Worm (Caenorhabditis elegans): ENCODE results near the gene srt-33.

Gene srt-33

DNA sequence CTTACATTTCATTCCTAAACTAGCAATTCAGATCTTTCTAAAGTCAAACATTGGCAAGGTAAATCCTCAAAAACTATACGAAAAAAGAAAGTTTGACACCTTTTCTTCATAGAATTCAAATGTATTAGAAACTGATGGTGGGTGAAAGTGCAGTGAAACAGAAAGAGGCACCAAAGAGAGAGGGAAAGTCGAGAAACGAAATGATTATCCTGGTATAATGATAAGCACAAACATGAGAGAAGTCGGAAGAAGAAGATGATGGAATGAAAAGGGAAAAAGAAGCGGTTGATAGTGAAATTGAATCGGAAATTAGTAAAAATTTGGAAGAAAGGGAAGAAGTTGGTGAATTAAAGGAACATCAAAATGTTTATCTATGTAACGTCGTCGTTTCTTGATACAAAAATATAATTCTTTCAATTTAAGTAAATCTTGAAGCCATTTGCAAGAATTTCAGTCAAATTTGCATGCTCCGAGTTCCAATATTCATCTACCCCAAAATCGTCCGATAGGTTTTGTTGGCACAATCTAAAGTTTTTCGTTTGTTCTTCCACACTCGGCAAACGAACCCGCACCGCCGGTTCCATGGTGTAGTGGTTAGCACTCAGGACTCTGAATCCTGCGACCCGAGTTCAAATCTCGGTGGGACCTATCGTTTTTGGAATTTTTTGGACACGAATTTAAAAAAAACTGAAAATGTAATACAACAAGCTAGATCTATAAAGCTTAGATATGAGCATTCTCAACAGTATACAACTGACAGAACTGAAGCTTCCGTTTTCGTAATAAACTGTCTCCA is 48.7 kb downstream of the srt-33 start:
- TF ChIP-seq lsy-12 (tag; optimal IDR thresholded peaks at IDR 0.05) (no peak), egl-5 (tag; optimal IDR thresholded peaks at IDR 0.05) (no peak), nhr-11 (tag; optimal IDR thresholded peaks at IDR 0.05) (no peak), nhr-77 (tag; optimal IDR thresholded peaks at IDR 0.05) (no peak), elt-1 (tag; optimal IDR thresholded peaks at IDR 0.05) (no peak), ZK546.5 (tag; optimal IDR thresholded peaks at IDR 0.05) (no peak), nhr-28 (tag; optimal IDR thresholded peaks at IDR 0.05) (no peak), nfya-1 (tag; optimal IDR thresholded peaks at IDR 0.05; ENCODE audit: insufficient read depth) (no peak), pqm-1 (tag; optimal IDR thresholded peaks at IDR 0.05) (no peak), elt-3 (tag; optimal IDR thresholded peaks at IDR 0.05) (no peak), ceh-82 (tag; optimal IDR thresholded peaks at IDR 0.05) (no peak), ceh-16 (tag; optimal IDR thresholded peaks at IDR 0.05) (no peak), daf-12 (tag; optimal IDR thresholded peaks at IDR 0.05) (no peak), fkh-10 (GFP tag; optimal IDR thresholded peaks at IDR 0.05) (no peak), nhr-12 (tag; optimal IDR thresholded peaks at IDR 0.05) (no peak), unc-62 (GFP tag; optimal IDR thresholded peaks at IDR 0.05) (no peak), mdl-1 (tag; optimal IDR thresholded peaks at IDR 0.05) (no peak)
